Worm (Caenorhabditis elegans) whole organism, young adult: ENCODE measurements around the gene clec-43.
"Not testable (repeated sequence)": the region's sequence is repeated elsewhere in the genome, so short reads cannot be mapped to it uniquely, and the experiment has no call there.

Experiments
- C06A6.2 ChIP-seq: fragments of 200-800 bp; sonication (Bioruptor generic); conservative IDR thresholded peaks from 2 replicates; pipeline ENCODE4 v1.3.6; 2022; ENCODE audit warnings: missing genetic modification characterization, missing compliant biosample characterization
- ama-1 ChIP-seq, 3 experiments: fragments of 150-350 bp in 1 of 3; sonication (generic microtip) in 2 of 3; optimal IDR thresholded peaks; 2 replicates each; lab custom pipeline; 2014 to 2018; ENCODE audit warnings: missing biosample characterization in 2 of 3, missing genetic modification characterization in 2 of 3, missing genetic modification reagents in 2 of 3
- egl-18 ChIP-seq: fragments of 200-800 bp; sonication (Bioruptor generic); IDR thresholded peaks from 2 replicates; pipeline ENCODE4 v1.3.6; 2022; ENCODE audit warnings: missing genetic modification reagents, missing genetic modification characterization, missing compliant biosample characterization
- egrh-3 ChIP-seq: fragments of 200-800 bp; sonication (Bioruptor generic); IDR thresholded peaks from 2 replicates; pipeline ENCODE4 v1.3.6; 2022; ENCODE audit warnings: missing genetic modification reagents, missing genetic modification characterization, missing compliant biosample characterization
- tbp1 ChIP-seq: fragments of 200-800 bp; sonication (Bioruptor generic); optimal IDR thresholded peaks from 2 replicates; lab custom pipeline; 2018; ENCODE audit warnings: mild to moderate bottlenecking, missing genetic modification characterization, missing compliant biosample characterization
- ztf-28 ChIP-seq: fragments of 200-800 bp; sonication (Bioruptor generic); IDR thresholded peaks from 2 replicates; pipeline ENCODE4 v1.3.6; 2022; ENCODE audit warnings: missing genetic modification reagents, missing genetic modification characterization, missing compliant biosample characterization

ce11 chrII:994231-994630, 50.4 kb downstream of the clec-43 start, which contains the start of gene F45D11.7:
- TF ChIP-seq tbp1 (GFP tag; lab: Kevin White, UChicago); egl-18 (GFP tag; lab: Robert Waterston, UW); ama-1 (optimal IDR thresholded peaks at IDR 0.05; lab: Kevin White, UChicago); ama-1 (GFP tag; optimal IDR thresholded peaks at IDR 0.05; lab: Kevin White, UChicago); C06A6.2 (GFP tag; lab: Robert Waterston, UW); ztf-28 (GFP tag; lab: Robert Waterston, UW); egrh-3 (GFP tag; lab: Robert Waterston, UW): not testable (repeated sequence)
